Worm (Caenorhabditis elegans) whole organism, L4 larva: ENCODE measurements around the gene F40G9.14.
A peak's percentile ranks its signal among the peaks of the same experiment; 100 is the strongest.

Experiments
- D1046.2 ChIP-seq: fragments of 200-800 bp; sonication (Bioruptor generic); IDR thresholded peaks from 2 replicates; pipeline ENCODE4 v1.3.6; 2022; ENCODE audit warnings: missing genetic modification characterization, missing compliant biosample characterization
- F26F4.8 ChIP-seq: fragments of 200-800 bp; sonication (Bioruptor generic); conservative IDR thresholded peaks from 2 replicates; pipeline ENCODE4 v1.3.6; 2022; ENCODE audit warnings: missing genetic modification characterization, missing compliant biosample characterization
- F44E2.7 ChIP-seq: fragments of 200-800 bp; sonication (Bioruptor generic); IDR thresholded peaks from 2 replicates; pipeline ENCODE4 v2.1.2; 2022; ENCODE audit warnings: missing genetic modification characterization, missing compliant biosample characterization
- T20F7.1 ChIP-seq: fragments of 200-800 bp; sonication (Bioruptor generic); optimal IDR thresholded peaks from 2 replicates; lab custom pipeline; 2018; ENCODE audit warnings: mild to moderate bottlenecking, missing genetic modification characterization, missing compliant biosample characterization
- Y105C5A.15 ChIP-seq: fragments of 200-800 bp; sonication (Bioruptor generic); IDR thresholded peaks from 2 replicates; pipeline ENCODE4 v1.3.6; 2022; ENCODE audit warnings: missing genetic modification characterization, missing compliant biosample characterization
- Y48G9A.11 ChIP-seq: fragments of 200-800 bp; sonication (Bioruptor generic); IDR thresholded peaks from 2 replicates; pipeline ENCODE4 v1.3.6; 2022; ENCODE audit warnings: missing genetic modification reagents, missing genetic modification characterization, missing compliant biosample characterization
- aly-2 ChIP-seq: sonication (generic microtip); optimal IDR thresholded peaks from 2 replicates; lab custom pipeline; 2018; ENCODE audit warnings: missing biosample characterization, missing genetic modification characterization
- ama-1 ChIP-seq: fragments of 150-350 bp; optimal IDR thresholded peaks from 2 replicates; lab custom pipeline; 2014; ENCODE audit warnings: inconsistent platforms, mixed read lengths
- arid-1 ChIP-seq: fragments of 200-800 bp; sonication (Bioruptor generic); conservative IDR thresholded peaks from 2 replicates; pipeline ENCODE4 v1.3.6; 2022; ENCODE audit warnings: missing genetic modification reagents, missing genetic modification characterization, missing compliant biosample characterization
- ceh-20 ChIP-seq: fragments of 200-800 bp; sonication (Bioruptor generic); IDR thresholded peaks from 2 replicates; pipeline ENCODE4 v1.3.6; 2022; ENCODE audit warnings: missing genetic modification reagents, missing genetic modification characterization, missing compliant biosample characterization
- ceh-28 ChIP-seq: fragments of 150-350 bp; optimal IDR thresholded peaks from 2 replicates; lab custom pipeline; 2014; ENCODE audit warnings: missing biosample characterization, missing genetic modification reagents, missing genetic modification characterization
- ceh-32 ChIP-seq: sonication (generic microtip); optimal IDR thresholded peaks from 2 replicates; lab custom pipeline; 2016; ENCODE audit warnings: mild to moderate bottlenecking, missing genetic modification characterization, missing compliant biosample characterization; ENCODE audit not compliant: poor library complexity
- cey-2 ChIP-seq: sonication (generic microtip); optimal IDR thresholded peaks from 3 replicates; lab custom pipeline; 2017; ENCODE audit warnings: missing genetic modification characterization, mild to moderate bottlenecking, missing compliant biosample characterization, antibody characterized with exemption, borderline replicate concordance; ENCODE audit not compliant: insufficient read depth
- ctbp-1 ChIP-seq: fragments of 200-800 bp; sonication (Bioruptor generic); IDR thresholded peaks from 2 replicates; pipeline ENCODE4 v1.3.6; 2022; ENCODE audit warnings: missing genetic modification reagents, missing genetic modification characterization, missing compliant biosample characterization
- daf-8 ChIP-seq: fragments of 200-800 bp; sonication (Bioruptor generic); IDR thresholded peaks from 2 replicates; pipeline ENCODE4 v1.3.6; 2022; ENCODE audit warnings: missing genetic modification characterization, missing compliant biosample characterization
- dpl-1 ChIP-seq: fragments of 150-350 bp; optimal IDR thresholded peaks from 2 replicates; lab custom pipeline; 2014; ENCODE audit warnings: missing biosample characterization, missing genetic modification reagents, missing genetic modification characterization
- duxl-1 ChIP-seq: sonication (generic microtip); optimal IDR thresholded peaks from 2 replicates; lab custom pipeline; 2016; ENCODE audit warnings: mild to moderate bottlenecking, missing genetic modification characterization, moderate library complexity, missing compliant biosample characterization; ENCODE audit not compliant: poor library complexity
- egl-43 ChIP-seq: fragments of 200-800 bp; sonication (Bioruptor generic); IDR thresholded peaks from 2 replicates; pipeline ENCODE4 v1.3.6; 2022; ENCODE audit warnings: missing genetic modification reagents, missing genetic modification characterization, missing compliant biosample characterization
- fkh-10 ChIP-seq: fragments of 150-350 bp; optimal IDR thresholded peaks from 2 replicates; lab custom pipeline; 2014; ENCODE audit warnings: missing biosample characterization, missing genetic modification reagents, missing genetic modification characterization
- hlh-11 ChIP-seq: fragments of 200-800 bp; sonication (Bioruptor generic); optimal IDR thresholded peaks from 2 replicates; lab custom pipeline; 2018; ENCODE audit warnings: mild to moderate bottlenecking, missing genetic modification characterization, missing compliant biosample characterization
- jun-1 ChIP-seq: fragments of 150-350 bp; optimal IDR thresholded peaks from 2 replicates; lab custom pipeline; 2014; ENCODE audit warnings: missing biosample characterization, missing genetic modification reagents, missing genetic modification characterization
- lim-7 ChIP-seq: fragments of 200-800 bp; sonication (Bioruptor generic); IDR thresholded peaks from 2 replicates; pipeline ENCODE4 v1.3.6; 2022; ENCODE audit warnings: missing genetic modification characterization, missing compliant biosample characterization
- lin-1 ChIP-seq: fragments of 200-800 bp; sonication (Bioruptor generic); IDR thresholded peaks from 2 replicates; pipeline ENCODE4 v1.3.6; 2022; ENCODE audit warnings: missing genetic modification reagents, missing genetic modification characterization, missing compliant biosample characterization
- lin-13 ChIP-seq: fragments of 150-350 bp; optimal IDR thresholded peaks from 2 replicates; lab custom pipeline; 2014; ENCODE audit warnings: missing biosample characterization, missing genetic modification reagents, missing genetic modification characterization
- lsy-2 ChIP-seq, 2 experiments: fragments of 150-350 bp in 1 of 2; sonication (generic microtip) in 1 of 2; optimal IDR thresholded peaks; 2 replicates each; lab custom pipeline; 2014 to 2017; ENCODE audit warnings: missing biosample characterization in 2 of 2, missing genetic modification characterization in 2 of 2
- madf-9 ChIP-seq: fragments of 200-800 bp; sonication (Bioruptor generic); conservative IDR thresholded peaks from 2 replicates; pipeline ENCODE4 v1.3.6; 2022; ENCODE audit warnings: missing genetic modification reagents, missing genetic modification characterization, missing compliant biosample characterization
- mdl-1 ChIP-seq, 2 experiments: fragments of 150-350 bp in 1 of 2; sonication (generic microtip) in 1 of 2; optimal IDR thresholded peaks; 2 replicates each; lab custom pipeline; 2014 to 2017; ENCODE audit warnings: missing biosample characterization in 2 of 2, missing genetic modification characterization in 2 of 2
- nhr-10 ChIP-seq: fragments of 150-350 bp; optimal IDR thresholded peaks from 2 replicates; lab custom pipeline; 2014; ENCODE audit warnings: missing biosample characterization, missing genetic modification characterization
- nhr-102 ChIP-seq: sonication (generic microtip); optimal IDR thresholded peaks from 2 replicates; lab custom pipeline; 2016; ENCODE audit warnings: mild to moderate bottlenecking, missing genetic modification characterization, moderate library complexity, missing compliant biosample characterization
- nhr-11 ChIP-seq: fragments of 150-350 bp; optimal IDR thresholded peaks from 2 replicates; lab custom pipeline; 2014; ENCODE audit warnings: missing biosample characterization, missing genetic modification characterization
- nhr-25 ChIP-seq: sonication (generic microtip); optimal IDR thresholded peaks from 2 replicates; lab custom pipeline; 2017; ENCODE audit warnings: missing genetic modification characterization, mild to moderate bottlenecking, missing compliant biosample characterization, antibody characterized with exemption, moderate library complexity, borderline replicate concordance; ENCODE audit not compliant: insufficient read depth
- nhr-28 ChIP-seq: fragments of 150-350 bp; optimal IDR thresholded peaks from 2 replicates; lab custom pipeline; 2014; ENCODE audit warnings: missing biosample characterization, missing genetic modification characterization
- nhr-41 ChIP-seq: fragments of 200-800 bp; sonication (Bioruptor generic); IDR thresholded peaks from 2 replicates; pipeline ENCODE4 v1.3.6; 2022; ENCODE audit warnings: missing genetic modification reagents, missing genetic modification characterization, missing compliant biosample characterization
- nhr-48 ChIP-seq: sonication (generic microtip); optimal IDR thresholded peaks from 2 replicates; lab custom pipeline; 2016; ENCODE audit warnings: mild to moderate bottlenecking, missing genetic modification characterization, missing compliant biosample characterization
- nhr-6 ChIP-seq: fragments of 150-350 bp; optimal IDR thresholded peaks from 2 replicates; lab custom pipeline; 2014; ENCODE audit warnings: missing biosample characterization, missing genetic modification characterization
- php-3 ChIP-seq: fragments of 200-800 bp; sonication (Bioruptor generic); IDR thresholded peaks from 2 replicates; pipeline ENCODE4 v1.3.6; 2022; ENCODE audit warnings: missing genetic modification reagents, missing genetic modification characterization, missing compliant biosample characterization
- rbr-2 ChIP-seq: sonication (generic microtip); optimal IDR thresholded peaks from 2 replicates; lab custom pipeline; 2016; ENCODE audit warnings: missing genotype, missing genetic modification characterization, missing compliant biosample characterization
- saeg-2 ChIP-seq: fragments of 200-800 bp; sonication (Bioruptor generic); IDR thresholded peaks from 2 replicates; pipeline ENCODE4 v1.3.6; 2022; ENCODE audit warnings: missing genetic modification reagents, missing genetic modification characterization, missing compliant biosample characterization
- sdz-12 ChIP-seq: fragments of 200-800 bp; sonication (Bioruptor generic); optimal IDR thresholded peaks from 2 replicates; lab custom pipeline; 2018; ENCODE audit warnings: mild to moderate bottlenecking, missing genetic modification characterization, missing compliant biosample characterization
- set-16 ChIP-seq: fragments of 200-800 bp; sonication (Bioruptor generic); IDR thresholded peaks from 2 replicates; pipeline ENCODE4 v1.3.6; 2022; ENCODE audit warnings: missing genetic modification reagents, missing genetic modification characterization, missing compliant biosample characterization
- spr-3 ChIP-seq: fragments of 200-800 bp; sonication (Bioruptor generic); optimal IDR thresholded peaks from 2 replicates; lab custom pipeline; 2018; ENCODE audit warnings: mild to moderate bottlenecking, missing genetic modification characterization, missing compliant biosample characterization
- tag-97 ChIP-seq: fragments of 200-800 bp; sonication (Bioruptor generic); IDR thresholded peaks from 2 replicates; pipeline ENCODE4 v1.3.6; 2022; ENCODE audit warnings: missing genetic modification characterization, missing compliant biosample characterization
- unc-39 ChIP-seq: sonication (generic microtip); optimal IDR thresholded peaks from 2 replicates; lab custom pipeline; 2017; ENCODE audit warnings: missing biosample characterization, missing genetic modification characterization
- unc-62 ChIP-seq, 3 experiments: fragments of 150-350 bp in 1 of 3; sonication (generic microtip); optimal IDR thresholded peaks in 2 of 3; peaks in 1 of 3; 1 replicate in 1 of 3; 2 replicates in 2 of 3; lab custom pipeline; 2014 to 2017; ENCODE audit warnings: missing biosample characterization in 3 of 3, missing genetic modification characterization in 3 of 3, missing genetic modification reagents in 3 of 3, missing genotype in 1 of 3
- vab-7 ChIP-seq: fragments of 200-800 bp; sonication (Bioruptor generic); IDR thresholded peaks from 2 replicates; pipeline ENCODE4 v1.3.6; 2022; ENCODE audit warnings: missing genetic modification reagents, missing genetic modification characterization, missing compliant biosample characterization
- zag-1 ChIP-seq: fragments of 150-350 bp; optimal IDR thresholded peaks from 2 replicates; lab custom pipeline; 2014; ENCODE audit warnings: missing biosample characterization, missing genetic modification characterization
- zip-11 ChIP-seq: fragments of 200-800 bp; sonication (Bioruptor generic); IDR thresholded peaks from 2 replicates; pipeline ENCODE4 v1.3.6; 2022; ENCODE audit warnings: missing genetic modification characterization, missing compliant biosample characterization
- zip-2 ChIP-seq: fragments of 150-350 bp; optimal IDR thresholded peaks from 2 replicates; lab custom pipeline; 2014; ENCODE audit warnings: missing biosample characterization, missing genetic modification characterization
- ztf-7 ChIP-seq: fragments of 150-350 bp; optimal IDR thresholded peaks from 2 replicates; lab custom pipeline; 2014; ENCODE audit warnings: missing biosample characterization, missing genetic modification characterization

Gene F40G9.14

DNA sequence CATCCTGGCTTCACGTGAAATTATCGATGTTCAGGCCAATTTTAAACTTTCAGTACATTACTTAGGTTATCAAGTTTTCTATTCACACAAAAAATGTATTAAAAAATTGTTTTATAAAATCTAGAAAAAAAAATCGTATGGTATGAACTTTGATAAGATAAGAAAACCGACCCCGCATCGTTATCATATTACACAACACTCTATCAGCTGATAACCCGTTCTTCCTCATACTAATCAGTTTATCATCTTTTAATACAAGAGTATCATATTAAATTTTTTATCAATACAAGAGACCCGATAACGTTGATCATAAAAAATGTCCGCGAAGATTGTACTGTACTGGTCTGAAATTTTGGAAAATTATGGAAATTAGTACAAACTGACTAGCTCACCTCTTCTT lies 23.4 kb downstream of the F40G9.14 start (continued):
- TF ChIP-seq sdz-12 (GFP tag; lab: Kevin White, UChicago): no peak
- peak; percentile 86 for TF ChIP-seq cey-2 (tag; lab: Kevin White, UChicago)
- no peak for TF ChIP-seq dpl-1 (GFP tag; lab: Kevin White, UChicago)
- no peak for TF ChIP-seq madf-9 (GFP tag; lab: Robert Waterston, UW)
- TF ChIP-seq Y105C5A.15: no peak
- no peak for TF ChIP-seq fkh-10
- TF ChIP-seq zip-11 (GFP tag; lab: Robert Waterston, UW): no peak
- no peak for TF ChIP-seq rbr-2 (tag; lab: Kevin White, UChicago)
- TF ChIP-seq nhr-102 (tag; lab: Kevin White, UChicago): no peak
- no peak for TF ChIP-seq F44E2.7 (GFP tag; lab: Robert Waterston, UW)
- TF ChIP-seq ceh-32 (tag; lab: Kevin White, UChicago): no peak
- TF ChIP-seq zip-2 (tag; lab: Kevin White, UChicago): peak; percentile 13
- TF ChIP-seq unc-39 (tag; lab: Kevin White, UChicago): no peak
- no peak for TF ChIP-seq nhr-10 (tag; lab: Kevin White, UChicago)
- no peak for TF ChIP-seq unc-62 (GFP tag; optimal IDR thresholded peaks at IDR 0.05 in 1 of 2; lab: Kevin White, UChicago)
- no peak for TF ChIP-seq unc-62 (tag; optimal IDR thresholded peaks at IDR 0.05; lab: Kevin White, UChicago)
- TF ChIP-seq ceh-20: peak; percentile 64; the same call in 1 of the 2 replicates
- TF ChIP-seq jun-1 (tag; lab: Kevin White, UChicago): peak; percentile 52
- no peak for TF ChIP-seq vab-7 (GFP tag; lab: Robert Waterston, UW)
- TF ChIP-seq daf-8 (GFP tag; lab: Robert Waterston, UW): no peak
- no peak for TF ChIP-seq aly-2 (tag; lab: Kevin White, UChicago)
- no peak for TF ChIP-seq set-16 (GFP tag; lab: Robert Waterston, UW)
- no peak for TF ChIP-seq T20F7.1
- no peak for TF ChIP-seq ceh-28 (tag; lab: Kevin White, UChicago)
- TF ChIP-seq php-3 (GFP tag; lab: Robert Waterston, UW): peak; percentile 94
- TF ChIP-seq F26F4.8 (GFP tag; lab: Robert Waterston, UW): no peak
- TF ChIP-seq ctbp-1 (GFP tag; lab: Robert Waterston, UW): no peak
- peak; percentile 1 for TF ChIP-seq nhr-48 (tag; lab: Kevin White, UChicago)
- no peak for TF ChIP-seq nhr-11 (tag; lab: Kevin White, UChicago)
- TF ChIP-seq nhr-6 (tag; lab: Kevin White, UChicago): peak; percentile 83
- no peak for TF ChIP-seq lim-7
- TF ChIP-seq zag-1 (tag; lab: Kevin White, UChicago): no peak
- peak; percentile 99 for TF ChIP-seq nhr-28
- no peak for TF ChIP-seq egl-43 (GFP tag; lab: Robert Waterston, UW)
- no peak for TF ChIP-seq lin-13 (GFP tag; lab: Kevin White, UChicago)
- no peak for TF ChIP-seq saeg-2 (GFP tag; lab: Robert Waterston, UW)
- TF ChIP-seq Y48G9A.11 (GFP tag; lab: Robert Waterston, UW): no peak
- TF ChIP-seq ama-1 (lab: Kevin White, UChicago): no peak
- peak in 1 of 2 experiments; percentile 35 for TF ChIP-seq mdl-1 (tag; optimal IDR thresholded peaks at IDR 0.05; lab: Kevin White, UChicago)
- TF ChIP-seq ztf-7 (tag; lab: Kevin White, UChicago): no peak
- no peak for TF ChIP-seq duxl-1
- TF ChIP-seq lin-1 (GFP tag; lab: Robert Waterston, UW): peak; percentile 96
- TF ChIP-seq spr-3 (GFP tag; lab: Kevin White, UChicago): no peak
- no peak for TF ChIP-seq tag-97 (GFP tag; lab: Robert Waterston, UW)
- peak; percentile 92 for TF ChIP-seq hlh-11 (tag; lab: Kevin White, UChicago)
- no peak for TF ChIP-seq arid-1 (GFP tag; lab: Robert Waterston, UW)
- peak; percentile 100 for TF ChIP-seq nhr-41
- TF ChIP-seq D1046.2: no peak
- TF ChIP-seq lsy-2 (tag; optimal IDR thresholded peaks at IDR 0.05; lab: Kevin White, UChicago): no peak
- TF ChIP-seq nhr-25: no peak
